Fruit fly (Drosophila melanogaster): ENCODE data around the gene Pomp.

- no peak for TF ChIP-seq CG8478 (optimal IDR thresholded peaks at IDR 0.05)
- peak; percentile 52 to 64 for TF ChIP-seq CTCF (optimal IDR thresholded peaks at IDR 0.05)
Measured at dm6 chr2L:20770242-20770769, 17.1 kb upstream of the Pomp start, which contains the start of gene cad.

All from S2 (cell line).